Fruit fly (Drosophila melanogaster): Measurements from ENCODE around the gene cu.

The cu gene

DNA sequence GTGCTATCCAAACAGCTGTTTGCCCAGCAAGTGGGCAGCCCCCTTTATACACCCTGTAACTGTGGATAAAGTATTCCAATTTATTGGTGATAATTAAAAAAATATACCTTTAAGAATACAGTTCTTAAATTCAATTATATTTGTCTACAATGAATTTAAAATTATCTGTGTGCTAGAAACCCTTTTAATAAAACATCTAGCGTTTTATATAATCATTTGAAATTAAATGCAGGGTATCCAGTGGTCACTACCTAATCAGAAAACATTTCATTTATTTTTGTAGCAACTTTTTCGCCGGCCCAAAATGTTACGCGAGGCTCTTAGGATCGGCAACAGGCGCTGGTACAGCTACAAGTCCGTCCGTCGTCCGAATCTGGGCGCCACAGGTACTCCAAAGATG is 29.1 kb downstream of the cu start, which contains the start of gene CG17726 (continued):
- TF ChIP-seq ss (GFP tag; optimal IDR thresholded peaks at IDR 0.05) (peak in 1 of 2 experiments; percentile 96), acj6 (GFP tag; optimal IDR thresholded peaks at IDR 0.05) (peak; percentile 97), CG10631 (GFP tag; optimal IDR thresholded peaks at IDR 0.05) (no peak), net (GFP tag; optimal IDR thresholded peaks at IDR 0.05) (peak; percentile 96), CG4318 (GFP tag; optimal IDR thresholded peaks at IDR 0.05) (no peak), Smox (GFP tag; optimal IDR thresholded peaks at IDR 0.05) (peak; percentile 97), Ets96B (tag; optimal IDR thresholded peaks at IDR 0.05) (peak; percentile 97)

DNA sequence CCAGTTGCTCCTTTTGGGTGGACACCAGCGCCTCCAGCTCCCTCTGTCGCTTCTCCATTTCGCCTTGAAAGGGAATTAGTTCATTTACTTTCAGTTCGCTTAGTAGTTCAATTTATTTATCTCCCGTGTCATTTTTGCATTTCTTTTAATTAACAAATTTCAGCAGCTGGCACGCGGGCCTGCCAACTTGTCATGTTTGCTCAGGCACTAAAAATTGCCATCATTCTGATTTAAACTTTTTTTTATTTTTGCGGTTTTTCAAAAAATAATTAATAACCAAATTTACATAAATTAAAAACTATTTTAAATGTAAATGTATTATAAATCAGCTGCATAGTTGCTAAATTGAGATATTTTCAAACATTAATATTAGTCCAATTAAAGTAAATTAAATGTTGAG is 33.0 kb downstream of the cu start, which contains the start of gene GCC88:
Gene GCC88, minus strand, starts transcription at position 209 of the 400 bp plus-strand sequence.
- TF ChIP-seq CG6276 (GFP tag; optimal IDR thresholded peaks at IDR 0.05) (no peak), svp (GFP tag) (no peak), CG10669 (GFP tag; optimal IDR thresholded peaks at IDR 0.05) (no peak), CG6808 (GFP tag; optimal IDR thresholded peaks at IDR 0.05) (no peak), dsx (GFP tag; optimal IDR thresholded peaks at IDR 0.05; ENCODE audit: poor library complexity, severe bottlenecking) (no peak), CG4318 (GFP tag; optimal IDR thresholded peaks at IDR 0.05) (no peak), Ets96B (tag; optimal IDR thresholded peaks at IDR 0.05) (no peak), CG32006 (GFP tag; optimal IDR thresholded peaks at IDR 0.05) (no peak), lz (GFP tag; optimal IDR thresholded peaks at IDR 0.05) (no peak), Hr39 (GFP tag; optimal IDR thresholded peaks at IDR 0.05) (no peak), CG7368 (GFP tag; optimal IDR thresholded peaks at IDR 0.05) (no peak), vri (GFP tag; optimal IDR thresholded peaks at IDR 0.05) (no peak), Hr38 (GFP tag; optimal IDR thresholded peaks at IDR 0.05) (no peak), Eip75B (GFP tag; optimal IDR thresholded peaks at IDR 0.05) (no peak)

DNA sequence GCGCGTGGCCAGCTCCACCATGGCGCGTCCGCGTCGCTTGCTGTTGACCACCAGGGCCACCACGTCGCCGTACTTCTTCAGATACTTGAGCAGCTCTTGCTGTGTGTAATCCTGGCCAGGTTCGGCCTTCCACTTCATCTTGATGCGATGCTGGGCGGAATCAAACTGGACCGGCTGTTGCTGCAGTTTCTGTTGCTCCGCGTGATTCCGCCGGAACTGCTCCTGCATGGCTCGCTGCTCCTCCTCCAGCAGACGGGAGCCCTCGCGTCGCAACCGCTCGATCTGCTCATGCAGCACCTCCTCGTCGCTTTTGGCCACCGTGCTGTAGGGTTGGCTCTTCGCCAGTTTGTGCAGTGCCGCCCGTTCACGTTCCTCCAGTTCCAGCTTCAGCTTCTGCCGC is 33.6 kb downstream of the cu start:
- TF ChIP-seq CG32006 (GFP tag; optimal IDR thresholded peaks at IDR 0.05) (no peak), Blimp-1 (GFP tag; optimal IDR thresholded peaks at IDR 0.05) (no peak), CG8319 (GFP tag; optimal IDR thresholded peaks at IDR 0.05) (no peak)

DNA sequence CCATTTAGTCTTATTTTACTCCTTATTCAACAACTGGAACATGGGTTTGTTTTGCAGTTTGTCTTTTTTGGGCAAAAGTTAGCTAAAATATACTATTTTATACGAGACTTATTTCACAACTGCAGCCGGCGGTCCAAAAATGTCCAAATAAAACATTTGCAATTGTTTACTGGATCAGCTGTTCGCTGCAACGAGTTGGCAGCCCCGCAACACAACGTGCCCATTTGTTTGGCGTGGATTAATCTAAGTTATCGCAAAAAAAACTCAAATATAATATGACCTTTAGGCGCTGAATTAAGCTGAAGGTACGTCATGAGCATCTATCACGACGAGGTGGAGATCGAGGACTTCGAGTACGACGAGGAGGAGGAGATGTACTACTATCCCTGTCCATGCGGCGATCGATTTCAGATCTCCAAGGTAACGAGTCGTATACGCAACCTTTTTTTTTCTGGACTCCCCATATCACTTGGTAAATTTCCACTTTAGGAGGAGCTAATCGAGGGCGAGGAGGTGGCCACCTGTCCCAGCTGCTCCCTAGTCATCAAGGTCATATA is 34.4 kb downstream of the cu start, which contains the start of the genes CG17187 and Dph3:
Gene CG17187, minus strand, starts transcription at position 175 of the 557 bp plus-strand sequence.
Gene Dph3, plus strand, starts transcription at position 208 of the 557 bp plus-strand sequence.
- TF ChIP-seq CG8319 (GFP tag; optimal IDR thresholded peaks at IDR 0.05) (no peak), CG9139 (GFP tag; optimal IDR thresholded peaks at IDR 0.05) (no peak), CG32006 (GFP tag; optimal IDR thresholded peaks at IDR 0.05) (no peak), CG4318 (GFP tag; optimal IDR thresholded peaks at IDR 0.05) (no peak), acj6 (GFP tag; optimal IDR thresholded peaks at IDR 0.05) (no peak), Blimp-1 (GFP tag; optimal IDR thresholded peaks at IDR 0.05) (no peak), Ets96B (tag; optimal IDR thresholded peaks at IDR 0.05) (no peak)

DNA sequence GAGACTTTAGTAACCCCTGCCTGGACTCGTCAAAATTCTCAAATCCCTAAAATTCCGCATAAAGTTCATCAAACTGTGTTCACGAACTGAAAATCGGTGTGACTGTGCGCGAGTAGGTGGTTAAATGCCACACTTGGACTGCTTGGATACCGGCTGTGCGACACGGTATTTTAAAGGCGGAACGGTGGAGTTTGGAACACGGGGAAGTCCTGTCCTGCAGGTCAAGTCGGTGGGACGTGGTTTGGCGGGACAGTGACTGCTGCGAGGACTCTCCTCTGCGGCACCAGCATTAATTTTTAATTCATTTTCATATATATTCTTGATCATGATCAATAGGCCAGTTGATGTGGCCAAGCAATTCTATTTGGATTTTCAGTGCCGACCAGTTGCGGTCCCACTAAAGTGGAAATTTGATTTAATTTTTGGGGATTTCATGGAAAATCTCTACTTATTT is 37.6 kb downstream of the cu start, which contains the start of the genes Arfip and CG17721:
Gene Arfip, minus strand, starts transcription at position 96 of the 454 bp plus-strand sequence.
Gene CG17721, plus strand, starts transcription at position 223 of the 454 bp plus-strand sequence.
- TF ChIP-seq Eip78C (GFP tag) (no peak), fd59A (GFP tag; optimal IDR thresholded peaks at IDR 0.05) (no peak), CG31627 (GFP tag; optimal IDR thresholded peaks at IDR 0.05) (no peak), CG1621 (tag; optimal IDR thresholded peaks at IDR 0.05) (peak; percentile 89)

DNA sequence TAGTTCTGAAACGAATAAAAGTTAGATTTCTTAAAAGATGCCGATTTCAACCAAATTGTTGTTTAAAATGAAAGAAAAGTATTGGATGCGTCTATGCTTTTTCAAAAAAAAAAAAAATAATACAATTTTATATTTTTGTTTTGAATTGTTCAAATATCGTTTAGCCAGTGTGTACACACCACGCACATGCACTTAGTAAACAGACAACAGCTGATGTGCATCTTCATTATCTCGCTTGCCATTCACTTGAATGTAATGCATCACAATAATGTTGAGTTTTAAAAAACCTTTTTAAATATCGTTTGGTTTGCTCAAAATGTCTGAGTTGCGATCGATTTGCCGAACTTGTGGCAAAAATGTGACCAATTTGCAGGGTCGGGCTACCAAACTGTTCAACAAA is 38.6 kb downstream of the cu start, which contains the start of gene CG31441:
Gene CG31441, plus strand, starts transcription at position 246 of the 400 bp plus-strand sequence.
- no peak for TF ChIP-seq dac (GFP tag; optimal IDR thresholded peaks at IDR 0.05)
- no peak for TF ChIP-seq CG34406 (GFP tag; optimal IDR thresholded peaks at IDR 0.05)
- TF ChIP-seq CG8119 (GFP tag; IDR thresholded peaks at IDR 0.05) = no peak
- no peak for TF ChIP-seq CG11902 (GFP tag; optimal IDR thresholded peaks at IDR 0.05)
- no peak for TF ChIP-seq CG6808 (GFP tag; optimal IDR thresholded peaks at IDR 0.05)
- TF ChIP-seq salr (GFP tag; optimal IDR thresholded peaks at IDR 0.05) = no peak
- no peak for TF ChIP-seq pdm3 (GFP tag; optimal IDR thresholded peaks at IDR 0.05)
- TF ChIP-seq fkh (GFP tag; optimal IDR thresholded peaks at IDR 0.05) = peak; percentile 94
- no peak for TF ChIP-seq CG3919 (GFP tag; optimal IDR thresholded peaks at IDR 0.05)
- no peak for TF ChIP-seq acj6 (GFP tag; optimal IDR thresholded peaks at IDR 0.05)
- TF ChIP-seq spab (GFP tag; optimal IDR thresholded peaks at IDR 0.05) = no peak
- TF ChIP-seq esn (GFP tag; optimal IDR thresholded peaks at IDR 0.05) = peak; percentile 28
